Worm (Caenorhabditis elegans): Measurements from ENCODE around the gene F14H12.8.

Gene F14H12.8

ce11 chrX:4371413-4371812 is 6.6 kb upstream of the F14H12.8 start, which contains the start of gene R160.13:
Gene R160.13 (minus strand): TSS chrX:4371513.
- TF ChIP-seq R02D3.7 (tag; optimal IDR thresholded peaks at IDR 0.05) (no peak), lin-39 (tag; optimal IDR thresholded peaks at IDR 0.05) (no peak), ceh-9 (tag; optimal IDR thresholded peaks at IDR 0.05) (no peak), nhr-11 (tag; optimal IDR thresholded peaks at IDR 0.05) (no peak), mdl-1 (tag; optimal IDR thresholded peaks at IDR 0.05) (no peak), elt-2 (tag; optimal IDR thresholded peaks at IDR 0.05) (no peak), ztf-4 (tag; optimal IDR thresholded peaks at IDR 0.05) (no peak), daf-12 (tag; optimal IDR thresholded peaks at IDR 0.05) (no peak)

ce11 chrX:4370756-4371155 is 6.0 kb upstream of the F14H12.8 start, which contains the start of gene R160.5:
Gene R160.5 (minus strand): TSS chrX:4370856.
- TF ChIP-seq nhr-237 (tag; optimal IDR thresholded peaks at IDR 0.05) (no peak), nhr-67 (tag; optimal IDR thresholded peaks at IDR 0.05) (no peak), aly-2 (tag; optimal IDR thresholded peaks at IDR 0.05) (no peak), ZK546.5 (tag; optimal IDR thresholded peaks at IDR 0.05) (no peak), ama-1 (optimal IDR thresholded peaks at IDR 0.05) (no peak), fos-1 (tag; optimal IDR thresholded peaks at IDR 0.05) (no peak), unc-39 (tag; optimal IDR thresholded peaks at IDR 0.05) (no peak), nhr-12 (tag; optimal IDR thresholded peaks at IDR 0.05) (no peak), lin-39 (tag; optimal IDR thresholded peaks at IDR 0.05) (no peak), snpc-4 (tag; optimal IDR thresholded peaks at IDR 0.05) (no peak), zag-1 (tag; optimal IDR thresholded peaks at IDR 0.05) (no peak), pha-4 (tag; optimal IDR thresholded peaks at IDR 0.05) (no peak)

- TF ChIP-seq fkh-10 (GFP tag; optimal IDR thresholded peaks at IDR 0.05) (no peak), nhr-43 (tag; optimal IDR thresholded peaks at IDR 0.05; ENCODE audit: poor library complexity, severe bottlenecking) (no peak), elt-2 (tag; optimal IDR thresholded peaks at IDR 0.05) (no peak)
These were observed 4.0 kb upstream of the F14H12.8 start, which contains the start of gene R160.4 for ce11 chrX:4368800-4369199. Gene R160.4 (minus strand): TSS chrX:4368900.

ce11 chrX:4367414-4367813 is 2.6 kb upstream of the F14H12.8 start, which contains the start of gene R160.10:
Gene R160.10 (minus strand): TSS chrX:4367514.
- TF ChIP-seq lin-39 (tag; optimal IDR thresholded peaks at IDR 0.05) (no peak), egl-5 (tag; optimal IDR thresholded peaks at IDR 0.05) (no peak), aly-2 (tag; optimal IDR thresholded peaks at IDR 0.05) (no peak), nhr-43 (tag; optimal IDR thresholded peaks at IDR 0.05; ENCODE audit: poor library complexity, severe bottlenecking) (no peak), tbx-2 (tag; optimal IDR thresholded peaks at IDR 0.05) (no peak), mml-1 (tag; optimal IDR thresholded peaks at IDR 0.05) (no peak), mdl-1 (tag; optimal IDR thresholded peaks at IDR 0.05) (no peak), lsy-12 (tag; optimal IDR thresholded peaks at IDR 0.05) (no peak), sea-2 (GFP tag; optimal IDR thresholded peaks at IDR 0.05) (no peak), ZK546.5 (tag; optimal IDR thresholded peaks at IDR 0.05) (no peak), nhr-11 (tag; optimal IDR thresholded peaks at IDR 0.05) (no peak), elt-3 (tag; optimal IDR thresholded peaks at IDR 0.05) (no peak), hmg-11 (tag; optimal IDR thresholded peaks at IDR 0.05) (no peak), egl-27 (tag; optimal IDR thresholded peaks at IDR 0.05) (no peak), ztf-4 (tag; optimal IDR thresholded peaks at IDR 0.05) (no peak), ceh-16 (tag; optimal IDR thresholded peaks at IDR 0.05) (no peak), ama-1 (optimal IDR thresholded peaks at IDR 0.05) (no peak), skn-1 (tag; optimal IDR thresholded peaks at IDR 0.05) (no peak)

- no peak for TF ChIP-seq unc-39 (tag; optimal IDR thresholded peaks at IDR 0.05)
- TF ChIP-seq elt-2 (tag; optimal IDR thresholded peaks at IDR 0.05) = no peak
- no peak for TF ChIP-seq ZK546.5 (tag; optimal IDR thresholded peaks at IDR 0.05)
- TF ChIP-seq pqm-1 (tag; optimal IDR thresholded peaks at IDR 0.05) = no peak
- TF ChIP-seq skn-1 (tag; optimal IDR thresholded peaks at IDR 0.05) = no peak
- TF ChIP-seq nfya-1 (tag; optimal IDR thresholded peaks at IDR 0.05; ENCODE audit: insufficient read depth) = no peak
- no peak for TF ChIP-seq mdl-1 (tag; optimal IDR thresholded peaks at IDR 0.05)
- TF ChIP-seq R02D3.7 (tag; optimal IDR thresholded peaks at IDR 0.05) = no peak
- TF ChIP-seq nhr-43 (tag; optimal IDR thresholded peaks at IDR 0.05; ENCODE audit: poor library complexity, severe bottlenecking) = no peak
- no peak for TF ChIP-seq fkh-2 (tag; optimal IDR thresholded peaks at IDR 0.05)
- TF ChIP-seq snpc-4 (tag; optimal IDR thresholded peaks at IDR 0.05) = no peak
- TF ChIP-seq eor-1 (tag; optimal IDR thresholded peaks at IDR 0.05) = no peak
- TF ChIP-seq nhr-23 (tag; optimal IDR thresholded peaks at IDR 0.05) = no peak
- TF ChIP-seq jun-1 (tag; optimal IDR thresholded peaks at IDR 0.05) = no peak
- no peak for TF ChIP-seq zag-1 (tag; optimal IDR thresholded peaks at IDR 0.05)
- TF ChIP-seq mml-1 (tag; optimal IDR thresholded peaks at IDR 0.05) = no peak
- no peak for TF ChIP-seq ceh-16 (tag; optimal IDR thresholded peaks at IDR 0.05)
These were observed 1.5 kb upstream of the F14H12.8 start, which contains the start of gene R160.3 for ce11 chrX:4366231-4366630. Gene R160.3 (minus strand): TSS chrX:4366331.
